Worm (Caenorhabditis elegans) whole organism, L1 larva: Measurements from ENCODE around the gene ins-32.

Experiments
- isw-1 ChIP-seq: fragments of 200-800 bp; sonication (Bioruptor generic); IDR thresholded peaks from 2 replicates; pipeline ENCODE4 v1.3.6; 2022; ENCODE audit warnings: missing genetic modification characterization, missing compliant biosample characterization
- jun-1 ChIP-seq: fragments of 150-350 bp; optimal IDR thresholded peaks from 2 replicates; lab custom pipeline; 2014; ENCODE audit warnings: missing biosample characterization, missing genetic modification reagents, missing genetic modification characterization
- lin-15B ChIP-seq: fragments of 150-350 bp; sonication (generic microtip); optimal IDR thresholded peaks from 3 replicates; lab custom pipeline; 2014; ENCODE audit warnings: missing biosample characterization, missing genetic modification characterization
- lsy-2 ChIP-seq, 2 experiments: fragments of 150-350 bp; optimal IDR thresholded peaks; 2 replicates each; lab custom pipeline; 2014; ENCODE audit warnings: missing biosample characterization in 2 of 2, missing genetic modification characterization in 2 of 2
- mdl-1 ChIP-seq, 2 experiments: fragments of 150-350 bp; optimal IDR thresholded peaks; 2 replicates each; lab custom pipeline; 2014 to 2017; ENCODE audit warnings: missing biosample characterization in 2 of 2, missing genetic modification characterization in 2 of 2, inconsistent platforms in 1 of 2
- nhr-11 ChIP-seq: fragments of 150-350 bp; optimal IDR thresholded peaks from 2 replicates; lab custom pipeline; 2014; ENCODE audit warnings: missing biosample characterization, missing genetic modification characterization
- nhr-28 ChIP-seq: fragments of 150-350 bp; optimal IDR thresholded peaks from 2 replicates; lab custom pipeline; 2014; ENCODE audit warnings: missing biosample characterization, missing genetic modification characterization
- pax-3 ChIP-seq: fragments of 200-800 bp; sonication (Bioruptor generic); optimal IDR thresholded peaks from 2 replicates; lab custom pipeline; 2018; ENCODE audit warnings: mild to moderate bottlenecking, missing genetic modification characterization, moderate library complexity, missing compliant biosample characterization
- snu-23 ChIP-seq: sonication (generic microtip); optimal IDR thresholded peaks from 2 replicates; lab custom pipeline; 2016; ENCODE audit warnings: missing genetic modification characterization, missing compliant biosample characterization
- sup-37 ChIP-seq: fragments of 200-800 bp; sonication (Bioruptor generic); optimal IDR thresholded peaks from 2 replicates; lab custom pipeline; 2018; ENCODE audit warnings: mild to moderate bottlenecking, missing genetic modification characterization, missing compliant biosample characterization
- unc-62 ChIP-seq: fragments of 150-350 bp; optimal IDR thresholded peaks from 2 replicates; lab custom pipeline; 2014; ENCODE audit warnings: missing biosample characterization, missing genetic modification reagents, missing genetic modification characterization

ce11 chrII:3773130-3773529 is 30.0 kb downstream of the ins-32 start, which contains the start of gene T24E12.10:
- TF ChIP-seq lin-15B = no peak
- no peak for TF ChIP-seq nhr-28 (tag; lab: Kevin White, UChicago)
- no peak for TF ChIP-seq isw-1
- TF ChIP-seq unc-62 = no peak
- TF ChIP-seq nhr-11 (tag; lab: Kevin White, UChicago) = no peak
- no peak for TF ChIP-seq jun-1 (tag; lab: Kevin White, UChicago)
- no peak for TF ChIP-seq lsy-2 (tag; optimal IDR thresholded peaks at IDR 0.05; lab: Kevin White, UChicago)
- no peak for TF ChIP-seq snu-23
- TF ChIP-seq sup-37 = no peak
- TF ChIP-seq pax-3 (tag; lab: Kevin White, UChicago) = no peak
- TF ChIP-seq mdl-1 (tag; optimal IDR thresholded peaks at IDR 0.05; lab: Kevin White, UChicago) = no peak
